Worm (Caenorhabditis elegans): ENCODE measurements around the gene Y39C12A.9.

DNA sequence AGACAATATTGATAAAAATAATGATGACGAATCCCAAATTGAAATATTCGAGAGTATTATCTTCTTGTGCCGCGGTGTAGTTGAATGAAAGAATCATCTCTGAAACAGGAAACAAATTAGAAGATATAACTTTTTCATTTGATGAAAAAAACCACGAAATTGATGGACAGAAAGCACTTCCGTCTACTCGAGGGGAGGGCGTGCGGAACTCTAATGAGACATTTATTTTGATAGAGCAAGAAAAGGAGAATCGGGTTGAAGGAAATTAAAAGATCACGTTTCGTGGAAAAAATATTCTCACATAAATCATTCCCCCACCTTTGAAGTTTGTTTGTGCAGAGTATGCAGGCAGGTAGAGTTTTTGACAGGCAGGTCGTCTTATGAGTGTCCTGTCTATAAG, 2.3 kb upstream of the Y39C12A.9 start, which contains the start of gene sre-14:
- TF ChIP-seq W03F9.2 (tag; optimal IDR thresholded peaks at IDR 0.05) (no peak), him-1 (tag; optimal IDR thresholded peaks at IDR 0.05) (no peak)
